Worm (Caenorhabditis elegans) whole organism, L3 larva: ENCODE data around the gene F53E10.6.

Experiments
- R02D3.7 ChIP-seq: fragments of 150-350 bp; optimal IDR thresholded peaks from 2 replicates; lab custom pipeline; 2014; ENCODE audit warnings: missing biosample characterization, missing genetic modification characterization
- elt-2 ChIP-seq: sonication (generic microtip); optimal IDR thresholded peaks from 2 replicates; lab custom pipeline; 2016; ENCODE audit warnings: missing genetic modification reagents, mild to moderate bottlenecking, missing genetic modification characterization, missing compliant biosample characterization
- fkh-10 ChIP-seq: sonication (generic microtip); optimal IDR thresholded peaks from 2 replicates; lab custom pipeline; 2017; ENCODE audit warnings: missing biosample characterization, missing genetic modification reagents, missing genetic modification characterization
- nhr-28 ChIP-seq: fragments of 150-350 bp; optimal IDR thresholded peaks from 2 replicates; lab custom pipeline; 2014; ENCODE audit warnings: missing biosample characterization, missing genetic modification characterization

- TF ChIP-seq fkh-10 (GFP tag; lab: Kevin White, UChicago) (no peak), elt-2 (tag; lab: Kevin White, UChicago) (no peak), nhr-28 (tag; lab: Kevin White, UChicago) (no peak), R02D3.7 (no peak)
Observed at ce11 chrV:2575716-2576115, 27.1 kb downstream of the F53E10.6 start.
